Worm (Caenorhabditis elegans) whole organism, late embryonic: Measurements from ENCODE around the gene mif-1.

Experiments
- C08G9.2 ChIP-seq: sonication (generic microtip); optimal IDR thresholded peaks from 2 replicates; lab custom pipeline; 2016; ENCODE audit warnings: mild to moderate bottlenecking, missing genetic modification characterization, moderate library complexity, missing compliant biosample characterization
- C38D4.7 ChIP-seq: fragments of 200-800 bp; sonication (Bioruptor generic); optimal IDR thresholded peaks from 2 replicates; lab custom pipeline; 2018; ENCODE audit warnings: mild to moderate bottlenecking, missing genetic modification characterization, moderate library complexity, missing compliant biosample characterization
- F13H6.1 ChIP-seq: sonication (generic microtip); optimal IDR thresholded peaks from 2 replicates; lab custom pipeline; 2016; ENCODE audit warnings: missing genetic modification characterization, missing compliant biosample characterization
- Y22D7AL.16 ChIP-seq: sonication (generic microtip); optimal IDR thresholded peaks from 2 replicates; lab custom pipeline; 2016; ENCODE audit warnings: missing genetic modification characterization, missing compliant biosample characterization
- ahr-1 ChIP-seq: sonication (generic microtip); optimal IDR thresholded peaks from 2 replicates; lab custom pipeline; 2016; ENCODE audit warnings: missing genetic modification characterization, missing compliant biosample characterization
- ama-1 ChIP-seq: fragments of 150-350 bp; optimal IDR thresholded peaks from 2 replicates; lab custom pipeline; 2014
- ceh-14 ChIP-seq: sonication (generic microtip); optimal IDR thresholded peaks from 2 replicates; lab custom pipeline; 2016; ENCODE audit warnings: missing genotype, missing genetic modification characterization, missing compliant biosample characterization
- ceh-18 ChIP-seq: sonication (generic microtip); optimal IDR thresholded peaks from 2 replicates; lab custom pipeline; 2016; ENCODE audit warnings: missing genetic modification characterization, missing compliant biosample characterization
- ceh-19 ChIP-seq: fragments of 200-800 bp; sonication (Bioruptor generic); optimal IDR thresholded peaks from 2 replicates; lab custom pipeline; 2018; ENCODE audit warnings: mild to moderate bottlenecking, missing genetic modification characterization, missing compliant biosample characterization
- ceh-2 ChIP-seq: sonication (generic microtip); optimal IDR thresholded peaks from 2 replicates; lab custom pipeline; 2016; ENCODE audit warnings: missing genotype, missing genetic modification characterization, missing compliant biosample characterization
- ceh-24 ChIP-seq: sonication (generic microtip); optimal IDR thresholded peaks from 2 replicates; lab custom pipeline; 2016; ENCODE audit warnings: mild to moderate bottlenecking, missing genetic modification characterization, missing compliant biosample characterization
- ceh-30 ChIP-seq: fragments of 150-350 bp; optimal IDR thresholded peaks from 2 replicates; lab custom pipeline; 2014; ENCODE audit warnings: missing biosample characterization, missing genetic modification characterization
- ceh-31 ChIP-seq: sonication (generic microtip); optimal IDR thresholded peaks from 2 replicates; lab custom pipeline; 2016; ENCODE audit warnings: missing genetic modification characterization, missing compliant biosample characterization
- ceh-34 ChIP-seq: sonication (generic microtip); optimal IDR thresholded peaks from 2 replicates; lab custom pipeline; 2016; ENCODE audit warnings: mild to moderate bottlenecking, missing genetic modification characterization, missing compliant biosample characterization
- ceh-45 ChIP-seq: fragments of 200-800 bp; sonication (Bioruptor generic); IDR thresholded peaks from 2 replicates; pipeline ENCODE4 v1.3.6; 2022; ENCODE audit warnings: missing genetic modification reagents, missing genetic modification characterization, missing compliant biosample characterization
- ceh-48 ChIP-seq: sonication (generic microtip); optimal IDR thresholded peaks from 2 replicates; lab custom pipeline; 2016; ENCODE audit warnings: missing genetic modification characterization, inconsistent platforms, missing compliant biosample characterization
- elt-2 ChIP-seq: sonication (generic microtip); optimal IDR thresholded peaks from 2 replicates; lab custom pipeline; 2016; ENCODE audit warnings: missing genetic modification reagents, missing genetic modification characterization, missing compliant biosample characterization
- ets-4 ChIP-seq: sonication (generic microtip); optimal IDR thresholded peaks from 2 replicates; lab custom pipeline; 2016; ENCODE audit warnings: missing genetic modification characterization, missing compliant biosample characterization
- fkh-10 ChIP-seq: fragments of 150-350 bp; optimal IDR thresholded peaks from 2 replicates; lab custom pipeline; 2014; ENCODE audit warnings: missing biosample characterization, missing genetic modification reagents, missing genetic modification characterization
- fkh-6 ChIP-seq: sonication (generic microtip); optimal IDR thresholded peaks from 2 replicates; lab custom pipeline; 2016; ENCODE audit warnings: missing genetic modification characterization, missing compliant biosample characterization
- hlh-15 ChIP-seq: sonication (generic microtip); optimal IDR thresholded peaks from 2 replicates; lab custom pipeline; 2016; ENCODE audit warnings: missing genetic modification characterization, missing compliant biosample characterization
- hlh-30 ChIP-seq: sonication (generic microtip); optimal IDR thresholded peaks from 2 replicates; lab custom pipeline; 2017; ENCODE audit warnings: antibody characterized with exemption, missing genetic modification characterization, missing compliant biosample characterization; ENCODE audit not compliant: insufficient read depth
- mec-3 ChIP-seq: sonication (generic microtip); optimal IDR thresholded peaks from 2 replicates; lab custom pipeline; 2016; ENCODE audit warnings: borderline replicate concordance, missing genetic modification characterization, missing compliant biosample characterization
- nfya-1 ChIP-seq: sonication (generic microtip); optimal IDR thresholded peaks from 2 replicates; lab custom pipeline; 2017; ENCODE audit warnings: missing genetic modification characterization, mild to moderate bottlenecking, missing compliant biosample characterization, antibody characterized with exemption, moderate library complexity
- nhr-11 ChIP-seq: fragments of 150-350 bp; optimal IDR thresholded peaks from 2 replicates; lab custom pipeline; 2014; ENCODE audit warnings: missing biosample characterization, missing genetic modification characterization
- odd-2 ChIP-seq: sonication (generic microtip); optimal IDR thresholded peaks from 2 replicates; lab custom pipeline; 2017; ENCODE audit warnings: antibody characterized with exemption, mild to moderate bottlenecking, missing genetic modification characterization, missing compliant biosample characterization
- pat-9 ChIP-seq: fragments of 200-800 bp; sonication (Bioruptor generic); optimal IDR thresholded peaks from 2 replicates; lab custom pipeline; 2018; ENCODE audit warnings: mild to moderate bottlenecking, missing genetic modification characterization, moderate library complexity, missing compliant biosample characterization
- pax-1 ChIP-seq: fragments of 150-350 bp; optimal IDR thresholded peaks from 2 replicates; lab custom pipeline; 2014; ENCODE audit warnings: missing biosample characterization, missing genetic modification characterization
- pha-2 ChIP-seq: sonication (generic microtip); optimal IDR thresholded peaks from 2 replicates; lab custom pipeline; 2017; ENCODE audit warnings: mild to moderate bottlenecking, missing genetic modification characterization, missing compliant biosample characterization
- pha-4 ChIP-seq: fragments of 150-350 bp; optimal IDR thresholded peaks from 2 replicates; lab custom pipeline; 2018; ENCODE audit warnings: missing biosample characterization, missing genetic modification reagents, missing genetic modification characterization
- pqm-1 ChIP-seq: sonication (generic microtip); optimal IDR thresholded peaks from 2 replicates; lab custom pipeline; 2016; ENCODE audit warnings: missing genetic modification characterization, missing compliant biosample characterization
- pros-1 ChIP-seq: fragments of 150-350 bp; optimal IDR thresholded peaks from 2 replicates; lab custom pipeline; 2014; ENCODE audit warnings: missing biosample characterization, missing genetic modification reagents, missing genetic modification characterization
- ref-2 ChIP-seq: sonication (generic microtip); optimal IDR thresholded peaks from 2 replicates; lab custom pipeline; 2016; ENCODE audit warnings: missing genetic modification characterization, missing compliant biosample characterization
- rnt-1 ChIP-seq: sonication (generic microtip); optimal IDR thresholded peaks from 2 replicates; lab custom pipeline; 2016; ENCODE audit warnings: missing genetic modification characterization, missing compliant biosample characterization
- sox-2 ChIP-seq: fragments of 200-800 bp; sonication (Bioruptor generic); IDR thresholded peaks from 2 replicates; pipeline ENCODE4 v1.3.6; 2022; ENCODE audit warnings: missing genetic modification reagents, missing genetic modification characterization, missing compliant biosample characterization
- syd-9 ChIP-seq: sonication (generic microtip); optimal IDR thresholded peaks from 2 replicates; lab custom pipeline; 2016; ENCODE audit warnings: mild to moderate bottlenecking, missing genetic modification characterization, moderate library complexity, missing compliant biosample characterization
- tbx-2 ChIP-seq: sonication (generic microtip); optimal IDR thresholded peaks from 2 replicates; lab custom pipeline; 2016; ENCODE audit warnings: missing genetic modification characterization, missing compliant biosample characterization
- tbx-7 ChIP-seq: sonication (generic microtip); optimal IDR thresholded peaks from 2 replicates; lab custom pipeline; 2016; ENCODE audit warnings: missing genotype, missing genetic modification characterization, missing compliant biosample characterization
- ttx-3 ChIP-seq: sonication (generic microtip); optimal IDR thresholded peaks from 2 replicates; lab custom pipeline; 2016; ENCODE audit warnings: missing genetic modification reagents, missing genetic modification characterization, missing compliant biosample characterization
- unc-42 ChIP-seq: sonication (generic microtip); optimal IDR thresholded peaks from 2 replicates; lab custom pipeline; 2016; ENCODE audit warnings: missing genotype, missing genetic modification characterization, missing compliant biosample characterization
- unc-55 ChIP-seq: sonication (generic microtip); optimal IDR thresholded peaks from 2 replicates; lab custom pipeline; 2017; ENCODE audit warnings: missing biosample characterization, missing genetic modification reagents, missing genetic modification characterization
- unc-86 ChIP-seq: sonication (generic microtip); optimal IDR thresholded peaks from 2 replicates; lab custom pipeline; 2016; ENCODE audit warnings: missing genetic modification characterization, missing compliant biosample characterization

Gene mif-1

DNA sequence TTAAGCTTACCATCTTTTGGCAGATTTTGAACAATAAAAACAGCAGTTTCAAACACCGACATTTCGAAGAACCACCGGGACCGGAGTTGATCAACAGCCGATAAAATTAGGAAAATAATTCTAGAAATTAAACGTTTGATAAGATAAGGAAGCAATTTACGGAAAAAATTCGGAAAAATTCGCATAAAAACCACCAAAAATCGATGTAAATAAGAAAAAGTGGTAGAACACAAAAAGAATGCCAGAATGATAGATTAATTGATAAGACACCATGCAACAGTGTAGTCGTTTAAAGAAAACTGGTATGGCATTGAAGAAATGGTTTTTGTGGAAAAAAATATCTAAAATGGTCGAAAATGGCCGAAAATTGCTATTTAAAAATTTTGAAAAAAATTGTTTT, 25.5 kb upstream of the mif-1 start, which contains the start of gene maa-1:
TSS of gene maa-1 (minus strand) at position 120 of the 400 bp plus-strand sequence.
- TF ChIP-seq nhr-11 (tag; lab: Kevin White, UChicago): no peak
- TF ChIP-seq syd-9 (tag; lab: Kevin White, UChicago): no peak
- TF ChIP-seq ceh-45 (GFP tag; lab: Robert Waterston, UW): no peak
- no peak for TF ChIP-seq F13H6.1 (tag; lab: Kevin White, UChicago)
- TF ChIP-seq Y22D7AL.16 (tag; lab: Kevin White, UChicago): no peak
- no peak for TF ChIP-seq ahr-1 (tag; lab: Kevin White, UChicago)
- no peak for TF ChIP-seq pha-2 (tag; lab: Kevin White, UChicago)
- TF ChIP-seq fkh-6: no peak
- TF ChIP-seq ceh-19: no peak
- TF ChIP-seq tbx-2 (tag; lab: Kevin White, UChicago): no peak
- TF ChIP-seq C38D4.7: no peak
- TF ChIP-seq ceh-30 (tag; lab: Kevin White, UChicago): no peak

DNA sequence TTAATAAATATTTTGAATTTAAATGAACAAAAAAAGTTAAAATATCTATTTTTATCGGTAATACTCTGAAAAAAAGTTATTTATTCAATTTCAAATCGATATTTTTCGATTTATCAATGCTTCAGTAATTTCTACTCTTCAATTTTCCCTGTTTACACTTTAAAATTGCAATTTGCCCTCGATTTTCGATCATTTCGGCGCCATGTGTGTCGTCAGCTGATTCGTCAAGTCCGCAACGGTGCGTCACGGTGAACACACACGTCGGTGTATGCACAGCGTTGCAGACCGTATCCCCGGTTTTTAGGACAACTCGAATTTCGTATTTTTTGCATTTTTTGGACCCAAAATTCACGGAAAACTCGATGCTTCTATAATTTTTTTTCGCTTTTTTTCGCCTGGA, 24.7 kb upstream of the mif-1 start, which contains the start of gene C18D11.3:
TSS of gene C18D11.3 (plus strand) at position 189 of the 400 bp plus-strand sequence.
- TF ChIP-seq ref-2 (tag; lab: Kevin White, UChicago): no peak
- TF ChIP-seq hlh-30 (tag; lab: Kevin White, UChicago): peak; percentile 95
- TF ChIP-seq nfya-1: peak; percentile 86
- peak; percentile 23 for TF ChIP-seq ceh-48 (tag; lab: Kevin White, UChicago)
- peak; percentile 52 for TF ChIP-seq ceh-31 (tag; lab: Kevin White, UChicago)
- no peak for TF ChIP-seq nhr-11 (tag; lab: Kevin White, UChicago)
- TF ChIP-seq elt-2 (tag; lab: Kevin White, UChicago): peak; percentile 20
- peak; percentile 45 for TF ChIP-seq unc-55 (GFP tag; lab: Kevin White, UChicago)
- TF ChIP-seq tbx-7: no peak
- peak; percentile 77 for TF ChIP-seq tbx-2 (tag; lab: Kevin White, UChicago)
- peak; percentile 70 for TF ChIP-seq ceh-30 (tag; lab: Kevin White, UChicago)
- peak; percentile 63 for TF ChIP-seq ceh-18 (tag; lab: Kevin White, UChicago)
- TF ChIP-seq unc-42 (tag; lab: Kevin White, UChicago): peak; percentile 15

DNA sequence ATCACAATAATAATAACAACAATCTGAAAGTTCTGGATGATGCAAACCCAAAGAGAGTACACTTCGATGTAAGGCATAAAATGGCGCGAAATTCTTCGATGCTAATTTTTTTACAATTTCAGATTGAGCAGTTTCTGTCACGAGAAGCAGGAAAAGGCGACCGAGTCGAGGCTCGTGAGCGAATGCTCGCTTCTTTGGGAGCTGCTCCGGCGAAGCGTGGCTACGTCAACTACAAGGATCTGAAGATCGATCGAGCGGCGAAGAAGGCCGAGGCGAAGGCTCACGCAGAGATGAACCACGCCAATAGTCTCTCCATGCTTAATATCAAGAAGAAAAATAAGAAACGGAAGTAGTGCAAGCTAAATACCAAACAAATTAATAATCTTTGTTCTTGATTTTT, 23.9 kb upstream of the mif-1 start:
- no peak for TF ChIP-seq pat-9
- no peak for TF ChIP-seq nhr-11 (tag; lab: Kevin White, UChicago)
- no peak for TF ChIP-seq syd-9 (tag; lab: Kevin White, UChicago)
- TF ChIP-seq odd-2: no peak
- no peak for TF ChIP-seq pros-1 (tag; lab: Kevin White, UChicago)
- TF ChIP-seq Y22D7AL.16 (tag; lab: Kevin White, UChicago): no peak
- no peak for TF ChIP-seq pqm-1 (tag; lab: Kevin White, UChicago)
- no peak for TF ChIP-seq ceh-14 (tag; lab: Kevin White, UChicago)
- no peak for TF ChIP-seq tbx-2 (tag; lab: Kevin White, UChicago)
- TF ChIP-seq, all 69 proteins: peak for 0

DNA sequence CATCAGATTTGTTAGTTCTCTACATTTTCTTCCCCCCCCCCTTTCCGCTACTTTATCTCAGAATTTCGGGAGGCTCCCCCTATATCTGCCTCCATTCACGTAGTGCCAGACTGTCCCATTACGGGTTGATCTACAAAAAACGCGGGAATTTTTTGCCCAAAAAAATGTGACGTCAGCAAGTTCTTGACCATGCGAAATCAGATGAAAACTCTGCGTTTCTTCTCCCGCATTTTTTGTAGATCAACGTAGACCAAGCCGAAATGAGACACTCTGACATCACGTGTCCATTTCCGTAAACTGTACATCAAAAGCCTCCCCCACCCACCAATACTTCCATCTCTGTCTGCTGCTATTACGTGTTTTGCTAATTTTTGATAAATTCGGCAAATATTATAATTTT, 23.4 kb upstream of the mif-1 start:
- TF ChIP-seq hlh-15 (tag; lab: Kevin White, UChicago): no peak

DNA sequence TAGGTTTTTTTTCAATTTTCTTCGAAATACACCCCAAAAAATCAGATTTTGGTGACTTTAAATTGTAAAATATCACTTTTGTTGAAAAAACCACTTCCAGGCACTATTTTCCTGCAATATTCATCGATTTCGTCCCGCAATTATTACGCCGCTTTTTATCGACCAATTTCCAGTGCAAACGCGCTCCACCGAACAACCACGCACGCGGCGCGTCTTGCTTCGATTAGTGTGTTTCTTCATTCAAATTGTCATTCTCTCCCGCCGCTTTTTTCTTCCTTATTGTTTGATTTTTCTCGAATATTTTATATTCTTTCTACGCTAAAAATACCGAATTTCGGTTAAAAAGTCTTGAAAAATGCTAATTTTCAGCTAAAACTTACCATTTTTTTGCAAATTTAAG, 22.3 kb upstream of the mif-1 start:
- no peak for TF ChIP-seq F13H6.1 (tag; lab: Kevin White, UChicago)
- TF ChIP-seq unc-55 (GFP tag; lab: Kevin White, UChicago): peak; percentile 40
- peak; percentile 26 for TF ChIP-seq ceh-2 (tag; lab: Kevin White, UChicago)
- peak; percentile 58 for TF ChIP-seq unc-42 (tag; lab: Kevin White, UChicago)
- no peak for TF ChIP-seq nhr-11 (tag; lab: Kevin White, UChicago)
- TF ChIP-seq C08G9.2 (tag; lab: Kevin White, UChicago): peak; percentile 3
- TF ChIP-seq unc-86 (tag; lab: Kevin White, UChicago): no peak
- TF ChIP-seq pat-9: no peak
- TF ChIP-seq rnt-1 (tag; lab: Kevin White, UChicago): peak; percentile 48
- TF ChIP-seq hlh-30 (tag; lab: Kevin White, UChicago): peak; percentile 83
- peak; percentile 35 for TF ChIP-seq ets-4
- peak; percentile 80 for TF ChIP-seq ceh-31 (tag; lab: Kevin White, UChicago)
- TF ChIP-seq pax-1 (tag; lab: Kevin White, UChicago): peak; percentile 51
- peak; percentile 39 for TF ChIP-seq tbx-2 (tag; lab: Kevin White, UChicago)
- TF ChIP-seq ceh-34: peak; percentile 23
- TF ChIP-seq tbx-7: no peak
- TF ChIP-seq fkh-10 (GFP tag; lab: Kevin White, UChicago): no peak
- no peak for TF ChIP-seq mec-3 (tag; lab: Kevin White, UChicago)
- no peak for TF ChIP-seq ceh-45 (GFP tag; lab: Robert Waterston, UW)
- peak; percentile 34 for TF ChIP-seq ttx-3
- TF ChIP-seq pha-4: no peak
- TF ChIP-seq nfya-1: peak; percentile 81
- TF ChIP-seq ceh-24 (tag; lab: Kevin White, UChicago): no peak
- TF ChIP-seq C38D4.7: no peak
- no peak for TF ChIP-seq ama-1
- TF ChIP-seq sox-2 (GFP tag; lab: Robert Waterston, UW): no peak
- TF ChIP-seq ceh-18 (tag; lab: Kevin White, UChicago): peak; percentile 34
